Fruit fly (Drosophila melanogaster) whole organism, embryonic: Measurements from ENCODE around the gene eIF2gamma.

Experiments
- Antp ChIP-seq: fragments of 200-800 bp; sonication (Bioruptor generic); optimal IDR thresholded peaks from 3 replicates; lab custom pipeline; 2016; ENCODE audit warnings: missing biosample characterization, missing genetic modification characterization
- B-H1 ChIP-seq: fragments of 200-800 bp; sonication (Bioruptor generic); IDR thresholded peaks from 3 replicates; pipeline ENCODE4 v1.3.6; 2022; ENCODE audit warnings: missing biosample characterization, missing genetic modification characterization
- Bgb ChIP-seq: fragments of 200-800 bp; sonication (Bioruptor generic); IDR thresholded peaks from 2 replicates; pipeline ENCODE4 v1.3.6; 2022; ENCODE audit warnings: missing biosample characterization, missing genetic modification characterization; ENCODE audit not compliant: partially characterized antibody
- BtbVII ChIP-seq: fragments of 200-800 bp; sonication (Bioruptor generic); optimal IDR thresholded peaks from 3 replicates; lab custom pipeline; 2017; ENCODE audit warnings: missing biosample characterization, mild to moderate bottlenecking, missing genetic modification characterization
- CG10565 ChIP-seq: fragments of 200-800 bp; sonication (Bioruptor generic); optimal IDR thresholded peaks from 3 replicates; lab custom pipeline; 2016; ENCODE audit warnings: missing biosample characterization, mild to moderate bottlenecking, missing genetic modification characterization
- CG11504 ChIP-seq: fragments of 200-800 bp; sonication (Bioruptor generic); optimal IDR thresholded peaks from 3 replicates; lab custom pipeline; 2019; ENCODE audit warnings: missing biosample characterization, mild to moderate bottlenecking, missing genetic modification characterization, moderate library complexity
- CG11560 ChIP-seq: fragments of 200-800 bp; sonication (Bioruptor generic); IDR thresholded peaks from 3 replicates; pipeline ENCODE4 v1.3.6; 2022; ENCODE audit warnings: missing biosample characterization, missing genetic modification characterization
- CG12104 ChIP-seq: fragments of 200-800 bp; sonication (Bioruptor generic); optimal IDR thresholded peaks from 3 replicates; lab custom pipeline; 2016; ENCODE audit warnings: missing biosample characterization, missing genetic modification characterization
- CG12236 ChIP-seq: fragments of 200-800 bp; sonication (Bioruptor generic); optimal IDR thresholded peaks from 2 replicates; lab custom pipeline; 2016; ENCODE audit warnings: missing biosample characterization, missing genetic modification characterization
- CG15073 ChIP-seq: fragments of 200-800 bp; sonication (Bioruptor generic); optimal IDR thresholded peaks from 2 replicates; lab custom pipeline; 2016; ENCODE audit warnings: missing biosample characterization, missing genetic modification characterization
- CG16815 ChIP-seq: fragments of 200-800 bp; sonication (Bioruptor generic); optimal IDR thresholded peaks from 3 replicates; lab custom pipeline; 2017; ENCODE audit warnings: missing biosample characterization, mild to moderate bottlenecking, missing genetic modification characterization
- CG17912 ChIP-seq: fragments of 200-800 bp; sonication (Bioruptor generic); optimal IDR thresholded peaks from 2 replicates; lab custom pipeline; 2018; ENCODE audit warnings: missing biosample characterization, mild to moderate bottlenecking, missing genetic modification characterization
- CG18011 ChIP-seq: fragments of 200-800 bp; sonication (Bioruptor generic); optimal IDR thresholded peaks from 2 replicates; lab custom pipeline; 2017; ENCODE audit warnings: missing biosample characterization, missing genetic modification characterization, mild to moderate bottlenecking, moderate library complexity, missing genotype
- CG18599 ChIP-seq: fragments of 200-800 bp; sonication (Bioruptor generic); optimal IDR thresholded peaks from 3 replicates; lab custom pipeline; 2017; ENCODE audit warnings: missing biosample characterization, missing genetic modification characterization, mild to moderate bottlenecking, moderate library complexity, missing genetic modification reagents
- CG2129 ChIP-seq: fragments of 200-800 bp; sonication (Bioruptor generic); IDR thresholded peaks from 2 replicates; pipeline ENCODE4 v1.3.6; 2022; ENCODE audit warnings: missing biosample characterization, missing genetic modification characterization; ENCODE audit not compliant: partially characterized antibody
- CG32767 ChIP-seq: fragments of 200-800 bp; sonication (Bioruptor generic); IDR thresholded peaks from 2 replicates; pipeline ENCODE4 v1.3.6; 2022; ENCODE audit warnings: missing biosample characterization, missing genetic modification characterization
- CG33557 ChIP-seq: fragments of 200-800 bp; sonication (Bioruptor generic); optimal IDR thresholded peaks from 2 replicates; lab custom pipeline; 2019; ENCODE audit warnings: missing biosample characterization, mild to moderate bottlenecking, missing genetic modification characterization, moderate library complexity
- CG3995 ChIP-seq: fragments of 200-800 bp; sonication (Bioruptor generic); optimal IDR thresholded peaks from 3 replicates; lab custom pipeline; 2016; ENCODE audit warnings: missing biosample characterization, missing genetic modification characterization
- CG4282 ChIP-seq: fragments of 200-800 bp; sonication (Bioruptor generic); optimal IDR thresholded peaks from 2 replicates; lab custom pipeline; 2016; ENCODE audit warnings: missing biosample characterization, missing genetic modification characterization
- CG4404 ChIP-seq: fragments of 200-800 bp; sonication (Bioruptor generic); IDR thresholded peaks from 2 replicates; pipeline ENCODE4 v1.3.6; 2022; ENCODE audit warnings: missing biosample characterization, missing genetic modification characterization
- CG6689 ChIP-seq: fragments of 200-800 bp; sonication (Bioruptor generic); IDR thresholded peaks from 2 replicates; pipeline ENCODE4 v1.3.6; 2022; ENCODE audit warnings: missing biosample characterization, missing genetic modification characterization
- CG7357 ChIP-seq: fragments of 200-800 bp; sonication (Bioruptor generic); IDR thresholded peaks from 3 replicates; pipeline ENCODE4 v1.3.6; 2022; ENCODE audit warnings: missing biosample characterization, missing genetic modification characterization
- CG8388 ChIP-seq: fragments of 200-800 bp; sonication (Bioruptor generic); optimal IDR thresholded peaks from 2 replicates; lab custom pipeline; 2019; ENCODE audit warnings: missing biosample characterization, mild to moderate bottlenecking, missing genetic modification characterization, moderate library complexity
- D19B ChIP-seq: fragments of 200-800 bp; sonication (Bioruptor generic); optimal IDR thresholded peaks from 2 replicates; lab custom pipeline; 2017; ENCODE audit warnings: missing biosample characterization, mild to moderate bottlenecking, missing genetic modification characterization
- Fer2 ChIP-seq: fragments of 200-800 bp; sonication (Bioruptor generic); optimal IDR thresholded peaks from 2 replicates; lab custom pipeline; 2018; ENCODE audit warnings: missing biosample characterization, mild to moderate bottlenecking, missing genetic modification characterization, moderate library complexity
- HLH4C ChIP-seq: fragments of 200-800 bp; sonication (Bioruptor generic); IDR thresholded peaks from 3 replicates; pipeline ENCODE4 v1.3.6; 2022; ENCODE audit warnings: missing biosample characterization, missing genetic modification characterization; ENCODE audit not compliant: partially characterized antibody
- HmgD ChIP-seq: fragments of 200-800 bp; sonication (Bioruptor generic); optimal IDR thresholded peaks from 3 replicates; lab custom pipeline; 2016; ENCODE audit warnings: missing biosample characterization, missing genetic modification characterization
- Hsf ChIP-seq: fragments of 200-800 bp; sonication (Bioruptor generic); optimal IDR thresholded peaks from 3 replicates; lab custom pipeline; 2016; ENCODE audit warnings: missing biosample characterization, missing genetic modification characterization
- Side ChIP-seq: fragments of 200-800 bp; sonication (Bioruptor generic); optimal IDR thresholded peaks from 2 replicates; lab custom pipeline; 2016; ENCODE audit warnings: missing biosample characterization, missing genetic modification characterization
- Sox102F ChIP-seq: fragments of 200-800 bp; sonication (Bioruptor generic); optimal IDR thresholded peaks from 2 replicates; lab custom pipeline; 2018; ENCODE audit warnings: missing biosample characterization, mild to moderate bottlenecking, missing genetic modification characterization, moderate library complexity
- Vsx1 ChIP-seq: fragments of 200-800 bp; sonication (Bioruptor generic); optimal IDR thresholded peaks from 2 replicates; lab custom pipeline; 2017; ENCODE audit warnings: missing biosample characterization, mild to moderate bottlenecking, missing genetic modification characterization, missing genetic modification reagents
- bigmax ChIP-seq: fragments of 200-800 bp; sonication (Bioruptor generic); optimal IDR thresholded peaks from 2 replicates; lab custom pipeline; 2018; ENCODE audit warnings: missing biosample characterization, mild to moderate bottlenecking, missing genetic modification characterization
- cato ChIP-seq: fragments of 200-800 bp; sonication (Bioruptor generic); optimal IDR thresholded peaks from 2 replicates; lab custom pipeline; 2016; ENCODE audit warnings: missing biosample characterization, missing genetic modification characterization, borderline replicate concordance
- ci ChIP-seq: fragments of 200-800 bp; sonication (Bioruptor generic); IDR thresholded peaks from 3 replicates; pipeline ENCODE4 v1.3.6; 2022; ENCODE audit warnings: missing biosample characterization, missing genetic modification characterization
- dmrt99B ChIP-seq: fragments of 200-800 bp; sonication (Bioruptor generic); optimal IDR thresholded peaks from 2 replicates; lab custom pipeline; 2018; ENCODE audit warnings: missing biosample characterization, mild to moderate bottlenecking, missing genetic modification characterization, moderate library complexity
- fd96Cb ChIP-seq: fragments of 200-800 bp; sonication (Bioruptor generic); optimal IDR thresholded peaks from 2 replicates; lab custom pipeline; 2018; ENCODE audit warnings: missing biosample characterization, mild to moderate bottlenecking, missing genetic modification characterization, moderate library complexity
- fru ChIP-seq: fragments of >200 bp; optimal IDR thresholded peaks from 2 replicates; lab custom pipeline; 2017
- hth ChIP-seq: fragments of >200 bp; optimal IDR thresholded peaks from 2 replicates; lab custom pipeline; 2017; ENCODE audit warnings: inconsistent platforms
- jing ChIP-seq: fragments of 200-800 bp; sonication (Bioruptor generic); optimal IDR thresholded peaks from 2 replicates; lab custom pipeline; 2018; ENCODE audit warnings: missing biosample characterization, mild to moderate bottlenecking, missing genetic modification characterization
- klu ChIP-seq: fragments of 200-800 bp; sonication (Bioruptor generic); IDR thresholded peaks from 2 replicates; pipeline ENCODE4 v1.3.6; 2022; ENCODE audit warnings: missing biosample characterization, missing genetic modification characterization
- knrl ChIP-seq: fragments of 200-800 bp; sonication (Bioruptor generic); IDR thresholded peaks from 3 replicates; pipeline ENCODE4 v1.3.6; 2022; ENCODE audit warnings: missing biosample characterization, missing genetic modification characterization; ENCODE audit not compliant: partially characterized antibody
- lov ChIP-seq, 2 experiments: fragments of 200-800 bp in 1 of 2; fragments of >200 bp in 1 of 2; sonication (Bioruptor generic) in 1 of 2; IDR thresholded peaks in 1 of 2; optimal IDR thresholded peaks in 1 of 2; 2 replicates in 1 of 2; 3 replicates in 1 of 2; pipeline versions ENCODE4 v1.3.6 to Lab custom; 2017 to 2022; ENCODE audit warnings: missing biosample characterization in 1 of 2, missing genetic modification characterization in 1 of 2
- nau ChIP-seq: fragments of 200-800 bp; sonication (Bioruptor generic); optimal IDR thresholded peaks from 3 replicates; lab custom pipeline; 2017; ENCODE audit warnings: missing biosample characterization, mild to moderate bottlenecking, missing genetic modification characterization, missing genetic modification reagents
- pb ChIP-seq: fragments of 200-800 bp; sonication (Bioruptor generic); optimal IDR thresholded peaks from 3 replicates; lab custom pipeline; 2016; ENCODE audit warnings: missing biosample characterization, missing genetic modification characterization
- seq ChIP-seq: fragments of 200-800 bp; sonication (Bioruptor generic); IDR thresholded peaks from 2 replicates; pipeline ENCODE4 v1.3.6; 2022; ENCODE audit warnings: missing biosample characterization, missing genetic modification characterization
- trh ChIP-seq: fragments of 200-800 bp; sonication (Bioruptor generic); optimal IDR thresholded peaks from 2 replicates; lab custom pipeline; 2016; ENCODE audit warnings: missing biosample characterization, missing genetic modification characterization
- wek ChIP-seq: fragments of 200-800 bp; sonication (Bioruptor generic); optimal IDR thresholded peaks from 3 replicates; lab custom pipeline; 2018; ENCODE audit warnings: missing biosample characterization, mild to moderate bottlenecking, missing genetic modification characterization, moderate library complexity
- zen ChIP-seq: fragments of 200-800 bp; sonication (Bioruptor generic); optimal IDR thresholded peaks from 3 replicates; lab custom pipeline; 2018; ENCODE audit warnings: missing biosample characterization, mild to moderate bottlenecking, missing genetic modification characterization, moderate library complexity

The eIF2gamma gene

dm6 chr3R:15242186-15243045, 20.8 kb downstream of the eIF2gamma start, which contains the start of the genes tefu and Hsc70-4 (continued):
- TF ChIP-seq CG16815 (peak; percentile 81), Hsf (GFP tag; lab: Kevin White, UChicago) (peak; percentile 78), seq (GFP tag; lab: Robert Waterston, UW) (peak; percentile 63), BtbVII (GFP tag; lab: Kevin White, UChicago) (peak; percentile 11), Sox102F (GFP tag; lab: Kevin White, UChicago) (no peak), klu (peak; percentile 81), CG8388 (peak; percentile 50), dmrt99B (peak; percentile 33), HmgD (peak; percentile 34), CG11560 (tag; lab: Robert Waterston, UW) (peak; percentile 27; the same call in 1 of the 3 replicates), knrl (GFP tag; lab: Robert Waterston, UW) (peak; percentile 39; the same call in 1 of the 3 replicates), cato (peak; percentile 37), zen (tag; lab: Kevin White, UChicago) (peak; percentile 72), hth (lab: Kevin White, UChicago) (no peak), wek (GFP tag; lab: Kevin White, UChicago) (no peak), jing (GFP tag; lab: Kevin White, UChicago) (peak; percentile 45), D19B (GFP tag; lab: Kevin White, UChicago) (peak; percentile 42), bigmax (GFP tag; lab: Kevin White, UChicago) (no peak), CG18011 (GFP tag; lab: Kevin White, UChicago) (no peak), lov (optimal IDR thresholded peaks at IDR 0.05; lab: Kevin White, UChicago) (no peak), lov (GFP tag; IDR thresholded peaks at IDR 0.05; lab: Robert Waterston, UW) (no peak; the same call in 2 of the 3 replicates), CG10565 (GFP tag; lab: Kevin White, UChicago) (no peak), Antp (GFP tag; lab: Kevin White, UChicago) (peak; percentile 69), nau (GFP tag; lab: Kevin White, UChicago) (no peak), CG7357 (GFP tag; lab: Robert Waterston, UW) (peak; percentile 99), CG32767 (peak; percentile 60; the same call in 1 of the 2 replicates), CG3995 (GFP tag; lab: Kevin White, UChicago) (peak; percentile 6), CG18599 (GFP tag; lab: Kevin White, UChicago) (peak; percentile 41), Vsx1 (no peak), CG17912 (GFP tag; lab: Kevin White, UChicago) (peak; percentile 98), CG4404 (GFP tag; lab: Robert Waterston, UW) (peak; percentile 74), ci (GFP tag; lab: Robert Waterston, UW) (peak; percentile 76; the same call in 2 of the 3 replicates), pb (GFP tag; lab: Kevin White, UChicago) (no peak), Side (GFP tag; lab: Kevin White, UChicago) (peak; percentile 14), CG6689 (GFP tag; lab: Robert Waterston, UW) (peak; percentile 82), CG12104 (GFP tag; lab: Kevin White, UChicago) (peak; percentile 71), Bgb (peak; percentile 28; the same call in 1 of the 2 replicates), CG2129 (GFP tag; lab: Robert Waterston, UW) (no peak), fru (no peak), CG33557 (GFP tag; lab: Kevin White, UChicago) (peak; percentile 40), fd96Cb (tag; lab: Kevin White, UChicago) (peak; percentile 80), CG4282 (GFP tag; lab: Kevin White, UChicago) (no peak), CG15073 (GFP tag; lab: Kevin White, UChicago) (no peak), Fer2 (tag; lab: Kevin White, UChicago) (peak; percentile 21), CG12236 (GFP tag; lab: Kevin White, UChicago) (peak; percentile 2), trh (peak; percentile 14), HLH4C (GFP tag; lab: Robert Waterston, UW) (peak; percentile 11; the same call in 1 of the 3 replicates), B-H1 (peak; percentile 73), CG11504 (tag; lab: Kevin White, UChicago) (no peak)
